Worm (Caenorhabditis elegans) whole organism, midembryonic: ENCODE results near the gene C06A6.2.

Experiments
- T22C8.4 ChIP-seq: fragments of 200-800 bp; sonication (Bioruptor generic); IDR thresholded peaks from 2 replicates; pipeline ENCODE4 v1.3.6; 2022; ENCODE audit warnings: missing genetic modification characterization, missing compliant biosample characterization
- cog-1 ChIP-seq: sonication (generic microtip); optimal IDR thresholded peaks from 2 replicates; lab custom pipeline; 2016; ENCODE audit warnings: missing genetic modification characterization, missing compliant biosample characterization
- flt-1 ChIP-seq: fragments of 200-800 bp; sonication (Bioruptor generic); IDR thresholded peaks from 2 replicates; pipeline ENCODE4 v1.3.6; 2022; ENCODE audit warnings: missing genetic modification characterization, missing compliant biosample characterization
- klf-2 ChIP-seq: fragments of 200-800 bp; sonication (Bioruptor generic); conservative IDR thresholded peaks from 2 replicates; pipeline ENCODE4 v1.3.6; 2022; ENCODE audit warnings: missing genetic modification reagents, missing genetic modification characterization, missing compliant biosample characterization
- med-1 ChIP-seq: sonication (generic microtip); optimal IDR thresholded peaks from 2 replicates; lab custom pipeline; 2017; ENCODE audit warnings: missing genetic modification characterization, mild to moderate bottlenecking, missing compliant biosample characterization, antibody characterized with exemption, missing genetic modification reagents; ENCODE audit not compliant: insufficient read depth
- ref-1 ChIP-seq: fragments of 200-800 bp; sonication (Bioruptor generic); conservative IDR thresholded peaks from 2 replicates; pipeline ENCODE4 v1.3.6; 2022; ENCODE audit warnings: missing genetic modification reagents, missing genetic modification characterization, missing compliant biosample characterization
- tab-1 ChIP-seq: fragments of 200-800 bp; sonication (Bioruptor generic); IDR thresholded peaks from 2 replicates; pipeline ENCODE4 v1.3.6; 2022; ENCODE audit warnings: missing genetic modification characterization, missing compliant biosample characterization
- ztf-23 ChIP-seq: fragments of 200-800 bp; sonication (Bioruptor generic); IDR thresholded peaks from 2 replicates; pipeline ENCODE4 v1.3.6; 2022; ENCODE audit warnings: missing genetic modification reagents, missing genetic modification characterization, missing compliant biosample characterization
- ztf-29 ChIP-seq: fragments of 200-800 bp; sonication (Bioruptor generic); IDR thresholded peaks from 2 replicates; pipeline ENCODE4 v1.3.6; 2022; ENCODE audit warnings: missing genetic modification reagents, missing genetic modification characterization, missing compliant biosample characterization

Gene C06A6.2

DNA sequence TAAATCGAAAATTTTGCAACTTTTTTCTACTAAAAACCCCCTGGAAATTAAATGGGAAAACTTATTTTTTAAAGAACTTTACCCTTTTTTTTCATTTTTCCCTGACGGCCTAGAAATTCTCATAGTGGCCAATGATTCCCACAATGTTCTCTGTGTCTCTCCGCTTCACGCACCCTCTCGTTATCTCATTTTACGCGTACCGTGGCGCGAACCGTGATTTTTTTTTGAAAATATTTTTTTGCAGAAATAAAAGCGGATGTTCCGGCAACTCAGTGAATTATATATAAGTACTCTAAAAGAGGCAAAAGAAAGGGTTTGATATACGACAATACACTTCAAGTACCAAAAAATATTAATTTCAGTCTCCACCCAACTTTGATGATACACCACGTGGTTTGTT lies at the start of gene C06A6.2:
C06A6.2 (plus strand) TSS at position 237 of the 400 bp plus-strand sequence.
- TF ChIP-seq cog-1 = no peak

DNA sequence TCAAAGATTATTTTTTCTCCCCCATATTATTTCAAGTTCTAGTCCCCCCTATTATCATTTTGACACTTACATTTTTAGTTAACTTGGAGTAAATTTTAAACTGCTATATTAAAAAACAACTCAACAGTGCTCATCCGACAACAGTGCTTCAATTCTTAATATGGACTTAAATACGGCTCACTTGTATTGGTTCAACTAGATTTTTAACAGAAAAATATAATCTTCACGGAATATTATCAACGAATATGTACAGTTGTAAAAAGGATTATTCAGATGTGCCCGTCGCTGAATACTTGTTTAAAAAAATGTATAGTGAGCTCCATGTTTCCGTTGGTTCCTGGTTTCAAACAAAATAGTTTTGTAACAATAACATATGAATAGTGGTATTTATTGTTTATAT lies 46.1 kb upstream of the C06A6.2 start:
- TF ChIP-seq tab-1 (no peak), ztf-29 (GFP tag; lab: Robert Waterston, UW) (no peak), cog-1 (no peak), ztf-23 (GFP tag; lab: Robert Waterston, UW) (no peak)

DNA sequence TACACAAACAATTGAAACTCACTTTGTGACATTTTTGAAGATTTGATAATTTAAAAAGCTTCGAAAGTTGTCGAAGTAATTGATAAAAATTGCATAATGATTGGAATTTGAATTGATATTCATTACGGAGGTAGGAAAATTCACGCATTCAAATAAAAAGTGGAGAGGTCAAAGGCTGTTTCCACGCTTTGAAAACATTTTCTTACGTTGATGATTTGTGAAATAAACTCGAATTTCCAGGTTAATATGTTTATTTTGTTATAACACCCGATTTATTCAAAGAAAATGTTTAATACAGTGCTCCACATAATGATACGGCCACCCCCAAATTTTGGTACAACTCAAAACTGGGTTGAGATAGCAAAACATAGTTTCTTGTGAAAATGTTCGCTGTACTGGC lies 43.2 kb upstream of the C06A6.2 start, which contains the start of gene C33H5.16:
C33H5.16 (minus strand) TSS at position 101 of the 400 bp plus-strand sequence.
- TF ChIP-seq flt-1 (no peak), klf-2 (no peak), tab-1 (no peak), med-1 (GFP tag; lab: Kevin White, UChicago) (no peak), T22C8.4 (GFP tag; lab: Robert Waterston, UW) (no peak), cog-1 (no peak), ztf-23 (GFP tag; lab: Robert Waterston, UW) (no peak), ref-1 (no peak), ztf-29 (GFP tag; lab: Robert Waterston, UW) (no peak)

DNA sequence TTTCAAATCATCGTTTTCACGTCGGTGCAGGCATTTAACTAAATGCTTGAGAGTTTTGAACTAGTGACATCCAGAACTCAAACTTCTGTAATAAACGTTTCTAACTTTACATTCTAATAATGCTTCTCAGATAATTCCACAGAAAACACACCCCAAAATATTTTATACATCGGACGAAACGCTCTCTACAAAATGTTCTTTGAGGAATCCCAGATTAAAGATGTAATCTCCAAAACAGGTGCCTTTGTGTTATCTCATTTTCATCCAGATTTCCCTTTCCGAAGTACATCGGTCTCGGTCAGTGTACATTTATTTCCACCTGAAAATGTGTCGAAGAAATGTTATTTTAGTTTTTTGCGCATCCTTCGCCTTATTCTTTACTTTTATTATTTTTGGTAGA lies 41.7 kb upstream of the C06A6.2 start, which contains the start of gene C33H5.2:
C33H5.2 (plus strand) TSS at position 301 of the 400 bp plus-strand sequence.
- TF ChIP-seq flt-1 = no peak
- no peak for TF ChIP-seq ref-1
- no peak for TF ChIP-seq ztf-23 (GFP tag; lab: Robert Waterston, UW)
- TF ChIP-seq ztf-29 (GFP tag; lab: Robert Waterston, UW) = no peak
- no peak for TF ChIP-seq T22C8.4 (GFP tag; lab: Robert Waterston, UW)
- TF ChIP-seq cog-1 = no peak
- no peak for TF ChIP-seq tab-1
- TF ChIP-seq klf-2 = no peak
- no peak for TF ChIP-seq med-1 (GFP tag; lab: Kevin White, UChicago)

DNA sequence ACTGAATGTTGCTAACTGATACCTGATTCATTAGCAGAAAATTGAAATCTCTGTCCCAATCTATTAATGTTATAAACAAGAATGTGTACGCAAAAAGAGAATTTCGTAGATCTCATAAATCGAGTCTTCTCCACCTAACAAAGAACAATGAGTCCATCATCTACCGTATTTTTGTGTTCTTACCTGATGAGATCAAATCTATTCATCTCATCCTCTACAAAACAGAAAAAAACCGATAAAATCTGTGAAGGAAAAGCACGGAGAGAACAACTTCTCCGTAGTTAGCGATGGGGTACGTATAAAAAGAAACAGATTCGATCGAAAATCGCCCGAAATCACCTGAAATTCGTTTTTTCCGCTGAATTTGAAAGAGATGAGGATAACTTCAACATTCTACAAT lies 37.8 kb upstream of the C06A6.2 start, which contains the start of gene C33H5.1:
C33H5.1 (plus strand) TSS at position 330 of the 400 bp plus-strand sequence.
- TF ChIP-seq med-1 (GFP tag; lab: Kevin White, UChicago) = no peak
- no peak for TF ChIP-seq T22C8.4 (GFP tag; lab: Robert Waterston, UW)
- no peak for TF ChIP-seq flt-1
- TF ChIP-seq ref-1 = no peak
- TF ChIP-seq klf-2 = no peak
- no peak for TF ChIP-seq cog-1

DNA sequence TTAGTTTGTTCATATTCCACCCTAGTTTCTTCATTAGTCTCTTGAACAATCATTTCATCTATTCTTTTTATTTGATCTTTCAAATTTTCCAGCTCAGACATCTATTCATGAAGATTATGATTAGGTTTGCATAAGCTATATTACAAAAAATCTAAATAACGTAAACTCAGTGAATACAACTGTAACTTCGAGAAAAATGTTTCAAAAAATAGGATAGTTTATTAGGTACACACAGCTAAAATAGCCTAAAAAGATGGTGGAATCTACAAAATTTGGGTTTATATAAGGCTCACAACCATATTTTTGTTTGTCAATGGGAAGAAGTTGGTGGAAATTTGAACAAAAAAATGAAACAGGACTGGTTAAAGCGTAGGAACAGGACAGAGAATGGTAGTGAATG lies 33.7 kb upstream of the C06A6.2 start, which contains the start of gene zgpa-1:
zgpa-1 (minus strand) TSS at position 101 of the 400 bp plus-strand sequence.
- TF ChIP-seq T22C8.4 (GFP tag; lab: Robert Waterston, UW) = no peak
- TF ChIP-seq cog-1 = no peak
- TF ChIP-seq ztf-29 (GFP tag; lab: Robert Waterston, UW) = no peak
- TF ChIP-seq klf-2 = no peak
- TF ChIP-seq med-1 (GFP tag; lab: Kevin White, UChicago) = no peak
- TF ChIP-seq ztf-23 (GFP tag; lab: Robert Waterston, UW) = no peak
- TF ChIP-seq tab-1 = no peak
- no peak for TF ChIP-seq ref-1
- TF ChIP-seq flt-1 = no peak

DNA sequence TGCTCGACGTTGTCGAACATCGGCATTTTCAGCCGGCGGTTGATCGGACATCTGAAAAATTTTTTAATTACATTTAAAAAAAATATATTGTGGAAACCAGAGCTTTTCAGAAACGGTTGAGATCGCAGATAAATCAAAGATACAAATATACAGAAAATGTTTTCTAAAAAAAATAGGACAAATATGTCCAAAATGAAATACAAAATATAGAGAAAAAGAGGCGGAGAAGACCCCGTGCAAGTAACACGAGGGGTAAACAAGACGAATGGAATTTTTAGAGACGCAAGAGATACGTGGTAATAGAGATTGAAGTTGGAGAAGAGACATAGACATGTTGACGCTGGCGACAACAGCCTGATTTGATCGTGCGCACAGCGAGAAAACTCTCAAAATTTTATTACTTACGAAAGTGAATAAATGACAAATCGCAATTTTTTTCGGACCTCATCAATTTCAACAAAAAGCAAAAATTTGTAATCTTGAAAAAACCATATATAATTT lies 30.7 kb upstream of the C06A6.2 start, which contains the start of gene cdgs-1:
cdgs-1 (minus strand) TSS at position 51 of the 501 bp plus-strand sequence.
- TF ChIP-seq tab-1 (no peak), ztf-29 (GFP tag; lab: Robert Waterston, UW) (no peak), med-1 (GFP tag; lab: Kevin White, UChicago) (no peak), klf-2 (no peak), ref-1 (no peak), T22C8.4 (GFP tag; lab: Robert Waterston, UW) (no peak), flt-1 (no peak), ztf-23 (GFP tag; lab: Robert Waterston, UW) (no peak), cog-1 (no peak)

DNA sequence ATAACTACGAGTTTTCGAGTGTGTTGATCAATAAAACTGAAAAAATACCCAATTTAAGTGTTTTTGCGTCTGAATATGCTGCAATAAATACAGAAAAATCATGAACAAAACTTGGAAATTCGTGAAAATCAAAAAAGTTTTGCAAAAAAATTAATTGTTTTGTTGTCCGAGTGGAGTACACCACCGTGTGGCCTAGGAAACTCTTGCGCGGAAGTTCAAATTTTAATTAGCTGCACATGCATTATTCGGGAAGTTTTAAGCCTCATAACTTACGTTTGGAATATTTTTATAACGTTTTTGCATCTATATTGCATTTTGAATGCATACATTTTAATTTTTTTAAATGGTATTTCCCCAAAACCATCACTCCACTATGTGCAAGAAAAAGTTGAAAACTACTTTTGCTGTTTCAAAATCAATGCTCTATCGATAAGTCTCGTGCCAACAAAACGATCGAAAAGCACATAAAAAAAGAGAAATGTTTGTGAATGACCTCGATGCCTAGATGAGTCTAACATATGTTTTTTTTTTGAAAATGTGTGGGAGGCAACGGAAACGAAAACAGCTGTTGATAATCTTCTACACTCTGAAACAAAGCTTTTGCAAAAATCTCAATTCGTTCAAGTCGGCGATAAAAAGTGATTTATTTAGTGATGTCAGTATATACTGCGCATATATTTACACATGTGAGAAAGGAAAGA lies 29.9 kb upstream of the C06A6.2 start:
- TF ChIP-seq flt-1 (no peak), tab-1 (no peak), ztf-29 (GFP tag; lab: Robert Waterston, UW) (no peak), med-1 (GFP tag; lab: Kevin White, UChicago) (no peak), klf-2 (no peak), T22C8.4 (GFP tag; lab: Robert Waterston, UW) (no peak), cog-1 (no peak), ztf-23 (GFP tag; lab: Robert Waterston, UW) (no peak), ref-1 (no peak)

DNA sequence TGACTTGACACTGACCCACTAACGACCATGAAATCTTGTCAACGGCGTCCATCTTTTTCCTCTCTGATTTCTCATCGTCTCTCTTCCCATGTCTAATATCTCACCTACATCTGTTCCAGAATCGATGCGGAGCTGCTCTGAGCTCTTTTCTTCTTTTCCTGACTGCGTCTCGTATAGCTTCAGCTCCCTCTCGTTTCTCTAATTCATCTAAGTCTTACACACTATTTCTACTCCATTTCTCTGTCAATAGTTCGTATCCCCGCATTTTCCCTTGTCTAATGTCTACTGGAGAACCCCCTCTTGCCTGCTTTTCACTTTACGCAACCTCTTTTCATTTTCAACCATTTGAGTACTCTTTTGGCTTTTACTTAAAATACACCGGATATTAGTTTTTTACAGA lies 28.6 kb upstream of the C06A6.2 start, which contains the start of gene ric-3:
ric-3 (plus strand) TSS at position 400 of the 400 bp plus-strand sequence.
- TF ChIP-seq ref-1 (no peak), klf-2 (no peak), tab-1 (no peak), med-1 (GFP tag; lab: Kevin White, UChicago) (no peak), cog-1 (peak; percentile 60)

DNA sequence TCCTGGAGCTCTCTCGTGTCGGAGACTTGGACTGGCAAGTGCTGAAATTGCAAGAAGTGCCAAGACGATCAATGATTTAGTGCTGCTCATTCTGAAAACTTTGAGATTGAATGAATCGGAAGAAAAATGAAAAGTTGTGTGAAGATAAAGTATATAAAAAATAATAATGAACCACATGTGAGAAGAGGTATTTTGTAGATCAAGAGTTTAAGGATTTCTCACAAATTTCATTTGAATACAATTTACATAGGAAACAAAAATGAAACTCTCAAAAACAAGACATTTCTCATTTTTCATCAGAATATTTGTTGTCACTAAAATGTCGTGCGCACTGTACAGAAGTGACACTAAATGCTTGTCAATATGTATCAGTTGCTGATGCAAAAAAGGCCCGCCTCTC lies 23.9 kb upstream of the C06A6.2 start, which contains the start of gene T14A8.2:
T14A8.2 (minus strand) TSS at position 101 of the 400 bp plus-strand sequence.
- TF ChIP-seq klf-2 (no peak), ztf-29 (GFP tag; lab: Robert Waterston, UW) (no peak), cog-1 (no peak), ztf-23 (GFP tag; lab: Robert Waterston, UW) (no peak), ref-1 (no peak), med-1 (GFP tag; lab: Kevin White, UChicago) (no peak), flt-1 (no peak), T22C8.4 (GFP tag; lab: Robert Waterston, UW) (no peak), tab-1 (no peak)
